Worm (Caenorhabditis elegans) whole organism, L4 larva: ENCODE results near the gene srz-11.

Experiments
- R02D3.7 ChIP-seq: fragments of 150-350 bp; sonication (generic microtip); optimal IDR thresholded peaks from 3 replicates; lab custom pipeline; 2014; ENCODE audit warnings: missing biosample characterization, missing genetic modification characterization
- Y105C5A.15 ChIP-seq: fragments of 200-800 bp; sonication (Bioruptor generic); IDR thresholded peaks from 2 replicates; pipeline ENCODE4 v1.3.6; 2022; ENCODE audit warnings: missing genetic modification characterization, missing compliant biosample characterization
- ama-1 ChIP-seq: fragments of 150-350 bp; optimal IDR thresholded peaks from 2 replicates; lab custom pipeline; 2014; ENCODE audit warnings: inconsistent platforms, mixed read lengths
- fos-1 ChIP-seq: fragments of 150-350 bp; optimal IDR thresholded peaks from 2 replicates; lab custom pipeline; 2014; ENCODE audit warnings: missing biosample characterization, missing genetic modification characterization
- lin-15B ChIP-seq: fragments of 150-350 bp; sonication (generic microtip); optimal IDR thresholded peaks from 3 replicates; lab custom pipeline; 2014; ENCODE audit warnings: missing biosample characterization, missing genetic modification characterization
- lsy-2 ChIP-seq, 2 experiments: fragments of 150-350 bp in 1 of 2; sonication (generic microtip) in 1 of 2; optimal IDR thresholded peaks; 2 replicates each; lab custom pipeline; 2014 to 2017; ENCODE audit warnings: missing biosample characterization in 2 of 2, missing genetic modification characterization in 2 of 2
- php-3 ChIP-seq: fragments of 200-800 bp; sonication (Bioruptor generic); IDR thresholded peaks from 2 replicates; pipeline ENCODE4 v1.3.6; 2022; ENCODE audit warnings: missing genetic modification reagents, missing genetic modification characterization, missing compliant biosample characterization
- skn-1 ChIP-seq: fragments of 150-350 bp; optimal IDR thresholded peaks from 2 replicates; lab custom pipeline; 2014; ENCODE audit warnings: missing biosample characterization, missing genetic modification characterization

DNA sequence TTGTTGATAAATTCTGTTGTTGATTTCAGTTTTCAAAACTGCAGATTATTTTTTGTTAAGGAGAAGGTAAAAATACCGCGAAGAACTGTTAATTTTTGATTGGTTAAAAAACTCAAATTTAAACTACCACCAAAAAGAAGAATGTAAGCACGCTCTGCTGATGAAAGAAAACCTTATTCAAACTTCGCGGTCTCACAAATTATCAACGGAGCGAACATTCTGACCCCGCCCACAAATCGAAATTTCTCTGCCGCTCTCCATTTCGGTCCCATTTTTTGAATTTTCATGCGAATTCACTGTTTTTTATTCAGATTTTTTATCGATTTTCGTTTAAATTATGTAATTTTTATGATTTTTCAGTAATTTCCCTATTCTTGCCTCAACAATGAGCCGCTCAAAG, 26.7 kb downstream of the srz-11 start, which contains the start of gene cyn-3:
- TF ChIP-seq lsy-2 (tag; optimal IDR thresholded peaks at IDR 0.05; lab: Kevin White, UChicago) (peak; percentile 32 to 94), skn-1 (tag; lab: Kevin White, UChicago) (no peak), R02D3.7 (tag; lab: Kevin White, UChicago) (no peak), ama-1 (lab: Kevin White, UChicago) (peak; percentile 2), php-3 (GFP tag; lab: Robert Waterston, UW) (no peak), Y105C5A.15 (GFP tag; lab: Robert Waterston, UW) (no peak), lin-15B (tag; lab: Kevin White, UChicago) (peak; percentile 46), fos-1 (tag; lab: Kevin White, UChicago) (no peak)
